Worm (Caenorhabditis elegans) whole organism, L3 larva: ENCODE measurements around the gene F56D6.6.

ENCODE experiments used
- R02D3.7 ChIP-seq: fragments of 150-350 bp; optimal IDR thresholded peaks from 2 replicates; lab custom pipeline; 2014; ENCODE audit warnings: missing biosample characterization, missing genetic modification characterization
- ZK546.5 ChIP-seq: sonication (generic microtip); optimal IDR thresholded peaks from 2 replicates; lab custom pipeline; 2017; ENCODE audit warnings: missing biosample characterization, missing genetic modification characterization
- aly-2 ChIP-seq: fragments of 150-350 bp; optimal IDR thresholded peaks from 2 replicates; lab custom pipeline; 2014; ENCODE audit warnings: missing biosample characterization, missing genetic modification characterization
- ceh-82 ChIP-seq: fragments of 150-350 bp; optimal IDR thresholded peaks from 2 replicates; lab custom pipeline; 2014; ENCODE audit warnings: missing biosample characterization, missing genetic modification characterization
- ceh-9 ChIP-seq: sonication (generic microtip); optimal IDR thresholded peaks from 2 replicates; lab custom pipeline; 2018; ENCODE audit warnings: missing biosample characterization, missing genetic modification characterization
- daf-12 ChIP-seq: fragments of 150-350 bp; optimal IDR thresholded peaks from 2 replicates; lab custom pipeline; 2014; ENCODE audit warnings: missing biosample characterization, missing genetic modification reagents, missing genetic modification characterization
- elt-1 ChIP-seq: fragments of 150-350 bp; optimal IDR thresholded peaks from 2 replicates; lab custom pipeline; 2014; ENCODE audit warnings: missing biosample characterization, missing genetic modification characterization
- elt-2 ChIP-seq: sonication (generic microtip); optimal IDR thresholded peaks from 2 replicates; lab custom pipeline; 2016; ENCODE audit warnings: missing genetic modification reagents, mild to moderate bottlenecking, missing genetic modification characterization, missing compliant biosample characterization
- elt-3 ChIP-seq, 3 experiments: fragments of 150-350 bp in 1 of 3; sonication (generic microtip) in 2 of 3; optimal IDR thresholded peaks; 2 replicates in 2 of 3; 4 replicates in 1 of 3; lab custom pipeline; 2014 to 2017; ENCODE audit warnings: missing biosample characterization in 3 of 3, missing genetic modification characterization in 3 of 3
- eor-1 ChIP-seq, 2 experiments: fragments of 150-350 bp; optimal IDR thresholded peaks; 2 replicates each; lab custom pipeline; 2014 to 2018; ENCODE audit warnings: missing biosample characterization in 2 of 2, missing genetic modification characterization in 2 of 2
- fkh-10 ChIP-seq: sonication (generic microtip); optimal IDR thresholded peaks from 2 replicates; lab custom pipeline; 2017; ENCODE audit warnings: missing biosample characterization, missing genetic modification reagents, missing genetic modification characterization
- fkh-2 ChIP-seq: fragments of 150-350 bp; optimal IDR thresholded peaks from 2 replicates; lab custom pipeline; 2014; ENCODE audit warnings: missing biosample characterization, missing genetic modification reagents, missing genetic modification characterization
- fos-1 ChIP-seq: fragments of 150-350 bp; optimal IDR thresholded peaks from 2 replicates; lab custom pipeline; 2014; ENCODE audit warnings: missing biosample characterization, missing genetic modification characterization
- hmg-11 ChIP-seq: sonication (generic microtip); optimal IDR thresholded peaks from 2 replicates; lab custom pipeline; 2016; ENCODE audit warnings: missing genetic modification characterization, missing compliant biosample characterization
- jun-1 ChIP-seq: fragments of 150-350 bp; optimal IDR thresholded peaks from 2 replicates; lab custom pipeline; 2014; ENCODE audit warnings: missing biosample characterization, missing genetic modification reagents, missing genetic modification characterization
- lsy-12 ChIP-seq: sonication (generic microtip); optimal IDR thresholded peaks from 2 replicates; lab custom pipeline; 2016; ENCODE audit warnings: mild to moderate bottlenecking, missing genetic modification characterization, missing compliant biosample characterization
- mdl-1 ChIP-seq: fragments of 150-350 bp; optimal IDR thresholded peaks from 2 replicates; lab custom pipeline; 2014; ENCODE audit warnings: missing biosample characterization, missing genetic modification characterization
- mml-1 ChIP-seq: fragments of 150-350 bp; sonication (generic microtip); optimal IDR thresholded peaks from 3 replicates; lab custom pipeline; 2014; ENCODE audit warnings: missing biosample characterization, missing genetic modification characterization
- nfya-1 ChIP-seq: sonication (generic microtip); optimal IDR thresholded peaks from 2 replicates; lab custom pipeline; 2017; ENCODE audit warnings: missing genetic modification characterization, mild to moderate bottlenecking, missing compliant biosample characterization, antibody characterized with exemption, moderate library complexity; ENCODE audit not compliant: insufficient read depth
- nhr-12 ChIP-seq: fragments of 150-350 bp; optimal IDR thresholded peaks from 2 replicates; lab custom pipeline; 2014; ENCODE audit warnings: missing biosample characterization, missing genetic modification characterization
- nhr-23 ChIP-seq: fragments of 150-350 bp; optimal IDR thresholded peaks from 2 replicates; lab custom pipeline; 2014; ENCODE audit warnings: missing biosample characterization, missing genetic modification reagents, missing genetic modification characterization
- nhr-237 ChIP-seq: fragments of 150-350 bp; optimal IDR thresholded peaks from 2 replicates; lab custom pipeline; 2014; ENCODE audit warnings: missing biosample characterization, missing genetic modification characterization
- nhr-25 ChIP-seq: sonication (generic microtip); optimal IDR thresholded peaks from 2 replicates; lab custom pipeline; 2017; ENCODE audit warnings: missing biosample characterization, missing genetic modification characterization
- nhr-28 ChIP-seq: fragments of 150-350 bp; optimal IDR thresholded peaks from 2 replicates; lab custom pipeline; 2014; ENCODE audit warnings: missing biosample characterization, missing genetic modification characterization
- nhr-67 ChIP-seq: fragments of 150-350 bp; optimal IDR thresholded peaks from 2 replicates; lab custom pipeline; 2014; ENCODE audit warnings: missing biosample characterization, missing genetic modification characterization
- pha-4 ChIP-seq: fragments of 150-350 bp; optimal IDR thresholded peaks from 2 replicates; lab custom pipeline; 2014; ENCODE audit warnings: missing biosample characterization, missing genetic modification reagents, missing genetic modification characterization
- pqm-1 ChIP-seq: fragments of 150-350 bp; optimal IDR thresholded peaks from 2 replicates; lab custom pipeline; 2017; ENCODE audit warnings: missing biosample characterization, missing genetic modification characterization, inconsistent platforms
- sea-2 ChIP-seq: fragments of 150-350 bp; sonication (generic microtip); optimal IDR thresholded peaks from 4 replicates; lab custom pipeline; 2014; ENCODE audit warnings: missing biosample characterization, missing genetic modification reagents, missing genetic modification characterization
- snpc-4 ChIP-seq: fragments of 150-350 bp; optimal IDR thresholded peaks from 2 replicates; lab custom pipeline; 2014; ENCODE audit warnings: missing biosample characterization, missing genetic modification characterization
- tbx-2 ChIP-seq: sonication (generic microtip); optimal IDR thresholded peaks from 2 replicates; lab custom pipeline; 2016; ENCODE audit warnings: mild to moderate bottlenecking, missing genetic modification characterization, missing compliant biosample characterization
- unc-39 ChIP-seq: sonication (generic microtip); optimal IDR thresholded peaks from 4 replicates; lab custom pipeline; 2017; ENCODE audit warnings: missing biosample characterization, missing genetic modification characterization
- unc-62 ChIP-seq: fragments of 150-350 bp; sonication (generic microtip); optimal IDR thresholded peaks from 4 replicates; lab custom pipeline; 2014; ENCODE audit warnings: missing biosample characterization, missing genetic modification reagents, missing genetic modification characterization
- zag-1 ChIP-seq: fragments of 150-350 bp; optimal IDR thresholded peaks from 2 replicates; lab custom pipeline; 2014; ENCODE audit warnings: missing biosample characterization, missing genetic modification characterization
- ztf-11 ChIP-seq: fragments of 150-350 bp; optimal IDR thresholded peaks from 2 replicates; lab custom pipeline; 2014; ENCODE audit warnings: missing biosample characterization, missing genetic modification characterization
- ztf-4 ChIP-seq: fragments of 150-350 bp; optimal IDR thresholded peaks from 2 replicates; lab custom pipeline; 2014; ENCODE audit warnings: missing biosample characterization, missing genetic modification characterization

Gene F56D6.6

DNA sequence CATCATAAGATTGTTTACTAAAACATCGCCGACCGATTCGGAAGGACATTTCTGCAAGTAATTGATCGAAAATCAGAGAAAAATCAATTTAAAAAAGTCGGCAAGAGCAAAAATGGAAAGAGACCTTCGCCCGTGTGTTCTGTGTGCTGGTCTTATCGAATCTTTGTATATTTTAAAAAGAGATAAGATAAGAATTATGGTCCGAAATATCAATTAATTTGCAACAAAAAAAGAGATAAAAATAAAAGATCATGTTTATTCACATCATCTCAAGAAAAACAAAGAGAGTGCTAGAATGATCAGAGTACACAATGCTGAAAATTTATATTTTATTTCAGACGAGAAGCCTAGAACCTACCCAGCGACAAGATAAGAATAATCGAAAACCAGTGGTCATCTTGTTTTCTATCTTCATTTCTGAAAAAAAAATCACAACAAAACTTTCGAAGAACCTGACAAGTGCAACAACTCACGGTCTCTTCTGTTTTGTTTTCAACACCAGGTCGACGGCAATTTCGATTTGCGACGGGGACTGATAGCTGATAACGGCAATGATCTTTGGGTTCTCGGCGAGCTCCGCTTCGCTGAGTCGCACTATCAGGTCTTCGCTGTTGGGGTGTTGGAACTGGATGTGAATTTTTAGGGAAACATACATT, 24.6 kb upstream of the F56D6.6 start, which contains the start of gene F37C4.6:
Gene F37C4.6 (minus strand): TSS at position 51 of the 656 bp plus-strand sequence.
- TF ChIP-seq ZK546.5 (tag; lab: Kevin White, UChicago) (no peak), elt-2 (tag; lab: Kevin White, UChicago) (peak; percentile 84), mdl-1 (no peak), unc-62 (GFP tag; lab: Kevin White, UChicago) (no peak), pqm-1 (tag; lab: Kevin White, UChicago) (peak; percentile 8)

DNA sequence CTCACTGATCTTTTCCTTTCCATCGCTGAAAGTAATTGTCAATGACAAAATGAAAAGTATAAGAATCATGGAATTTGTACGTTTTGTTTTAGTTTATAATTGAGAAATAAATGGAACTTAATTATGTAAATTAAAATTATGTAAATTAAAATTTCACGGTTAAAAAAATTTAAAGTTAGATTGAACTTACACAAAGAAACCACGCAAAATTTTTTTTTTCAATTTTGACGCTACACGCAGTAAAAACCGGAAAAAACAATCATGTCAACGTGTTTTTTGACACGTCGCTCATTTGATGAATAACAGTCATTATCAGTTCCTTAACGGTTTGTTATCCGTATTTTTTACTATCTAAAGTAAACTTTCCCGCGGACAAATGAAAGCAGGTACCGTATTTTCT, 21.9 kb upstream of the F56D6.6 start, which contains the start of the genes F37C4.8 and oac-23:
Gene F37C4.8 (minus strand): TSS at position 101 of the 400 bp plus-strand sequence.
Gene oac-23 (plus strand): TSS at position 323 of the 400 bp plus-strand sequence.
- TF ChIP-seq ceh-9 (tag; lab: Kevin White, UChicago) (no peak), fos-1 (no peak), ZK546.5 (tag; lab: Kevin White, UChicago) (no peak), snpc-4 (tag; lab: Kevin White, UChicago) (no peak), zag-1 (no peak), hmg-11 (tag; lab: Kevin White, UChicago) (no peak), eor-1 (tag; optimal IDR thresholded peaks at IDR 0.05; lab: Kevin White, UChicago) (no peak), unc-39 (tag; lab: Kevin White, UChicago) (no peak), nhr-12 (tag; lab: Kevin White, UChicago) (no peak)

- TF ChIP-seq lsy-12 (tag; lab: Kevin White, UChicago) (no peak), nhr-237 (tag; lab: Kevin White, UChicago) (no peak), pha-4 (no peak), pqm-1 (tag; lab: Kevin White, UChicago) (no peak), ceh-82 (tag; lab: Kevin White, UChicago) (no peak), elt-3 (tag; optimal IDR thresholded peaks at IDR 0.05; lab: Kevin White, UChicago) (no peak), nhr-67 (tag; lab: Kevin White, UChicago) (no peak), R02D3.7 (tag; lab: Kevin White, UChicago) (no peak), nhr-28 (tag; lab: Kevin White, UChicago) (no peak), tbx-2 (tag; lab: Kevin White, UChicago) (no peak), ztf-11 (no peak), mml-1 (no peak), fkh-10 (GFP tag; lab: Kevin White, UChicago) (no peak), ceh-9 (tag; lab: Kevin White, UChicago) (no peak)
Measured at ce11 chrIV:3885369-3885768, 17.7 kb upstream of the F56D6.6 start, which contains the start of gene oac-22. TSS of gene oac-22 (plus strand) at chrIV:3885669.

- no peak for TF ChIP-seq ceh-82 (tag; lab: Kevin White, UChicago)
- TF ChIP-seq nhr-12 (tag; lab: Kevin White, UChicago) = no peak
- TF ChIP-seq elt-2 (tag; lab: Kevin White, UChicago) = no peak
- TF ChIP-seq eor-1 (tag; optimal IDR thresholded peaks at IDR 0.05; lab: Kevin White, UChicago) = no peak
- no peak for TF ChIP-seq nfya-1 (tag; lab: Kevin White, UChicago)
Measured at ce11 chrIV:3888963-3889362, 14.1 kb upstream of the F56D6.6 start, which contains the start of gene oac-21. TSS of gene oac-21 (plus strand) at chrIV:3889263.

DNA sequence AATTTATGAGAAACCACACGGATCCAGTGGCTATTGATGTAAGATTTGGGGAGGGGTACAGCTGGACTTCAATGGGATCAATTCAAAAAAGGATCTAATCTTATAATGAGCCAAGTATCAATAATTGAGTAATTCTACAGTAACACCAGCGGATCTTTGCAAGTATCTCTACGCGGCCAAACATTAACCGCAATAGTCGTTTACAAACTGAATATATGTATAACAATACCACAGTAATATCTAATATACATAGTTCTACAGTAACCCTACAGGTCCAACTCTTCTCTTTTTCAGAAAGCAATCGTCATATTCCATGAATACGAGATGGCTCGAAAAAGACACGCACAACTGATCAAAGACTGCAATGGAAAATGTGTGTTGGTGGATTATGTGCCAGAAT, 11.0 kb upstream of the F56D6.6 start, which contains the start of gene F56D6.9:
Gene F56D6.9 (plus strand): TSS at position 301 of the 400 bp plus-strand sequence.
- TF ChIP-seq nhr-25 (tag; lab: Kevin White, UChicago) (no peak), ztf-4 (tag; lab: Kevin White, UChicago) (no peak), daf-12 (no peak), zag-1 (no peak), ceh-9 (tag; lab: Kevin White, UChicago) (no peak), elt-1 (tag; lab: Kevin White, UChicago) (no peak)

- TF ChIP-seq fkh-2 (tag; lab: Kevin White, UChicago) (no peak), unc-39 (tag; lab: Kevin White, UChicago) (no peak), sea-2 (GFP tag; lab: Kevin White, UChicago) (no peak), elt-1 (tag; lab: Kevin White, UChicago) (no peak), nhr-23 (tag; lab: Kevin White, UChicago) (no peak), jun-1 (no peak), nhr-237 (tag; lab: Kevin White, UChicago) (no peak), ceh-82 (tag; lab: Kevin White, UChicago) (no peak), nfya-1 (tag; lab: Kevin White, UChicago) (no peak), aly-2 (tag; lab: Kevin White, UChicago) (no peak), zag-1 (no peak), eor-1 (tag; optimal IDR thresholded peaks at IDR 0.05; lab: Kevin White, UChicago) (no peak)
Measured at ce11 chrIV:3894004-3894480, 9.0 kb upstream of the F56D6.6 start, which contains the start of gene F56D6.8. TSS of gene F56D6.8 (minus strand) at chrIV:3894430.
